Fruit fly (Drosophila melanogaster) whole organism, wandering third instar larva: ENCODE measurements around the gene CG43052.

Experiments used
- Myc ChIP-seq: fragments of >200 bp; optimal IDR thresholded peaks from 2 replicates; lab custom pipeline; 2017
- br ChIP-seq: fragments of 200-800 bp; sonication (Bioruptor generic); optimal IDR thresholded peaks from 2 replicates; lab custom pipeline; 2016; ENCODE audit warnings: missing biosample characterization, missing genetic modification characterization
- foxo ChIP-seq, 2 experiments: fragments of 200-800 bp; sonication (Bioruptor generic); optimal IDR thresholded peaks; 2 replicates in 1 of 2; 3 replicates in 1 of 2; lab custom pipeline; 2016 to 2017; ENCODE audit warnings: missing biosample characterization in 2 of 2, missing genetic modification characterization in 2 of 2

- TF ChIP-seq Myc = no peak
- peak; percentile 3 for TF ChIP-seq br
- peak in 1 of 2 experiments; percentile 3 for TF ChIP-seq foxo (GFP tag; optimal IDR thresholded peaks at IDR 0.05; lab: Kevin White, UChicago)
These were observed 47.4 kb downstream of the CG43052 start for dm6 chr2L:14399326-14399725.
